Worm (Caenorhabditis elegans): Measurements from ENCODE around the gene pat-2.

Gene pat-2

DNA sequence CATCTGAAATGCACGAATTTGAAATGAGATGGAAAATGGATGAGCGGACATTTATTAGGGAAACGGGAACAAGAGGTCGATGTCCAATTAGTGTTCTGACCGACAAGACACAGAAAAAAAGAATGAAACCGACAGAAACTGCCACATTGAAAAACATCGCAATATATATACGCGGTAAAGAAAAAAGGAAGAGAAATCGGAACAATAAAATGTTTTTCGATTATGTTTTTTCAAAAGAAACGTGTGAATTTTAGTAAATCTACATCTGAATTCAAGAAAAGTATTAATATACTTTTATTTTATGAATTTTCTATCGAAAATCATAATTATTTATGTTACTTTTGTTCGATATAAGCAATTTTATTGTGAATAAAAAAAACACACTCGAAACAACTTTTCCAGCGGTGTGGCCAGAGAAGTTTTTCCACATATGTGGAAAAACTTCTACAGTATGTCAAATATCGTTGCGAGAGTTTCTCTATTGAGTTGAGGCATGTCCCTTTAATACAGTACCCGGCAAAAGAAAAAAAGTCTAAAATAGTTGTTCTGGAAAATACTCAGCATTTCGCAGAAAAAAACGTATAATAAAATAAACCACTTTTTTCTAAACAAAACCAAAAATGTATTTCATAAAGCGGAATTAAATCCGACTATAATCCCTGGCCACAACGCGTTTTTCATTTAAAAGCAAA, 12.5 kb downstream of the pat-2 start, which contains the start of gene F44E2.10:
TSS of gene F44E2.10 (minus strand) at position 51 of the 692 bp plus-strand sequence.
- no peak for TF ChIP-seq ztf-1 (GFP tag; conservative IDR thresholded peaks at IDR 0.05)
- no peak for TF ChIP-seq zag-1 (tag; optimal IDR thresholded peaks at IDR 0.05)
- TF ChIP-seq sma-9 (GFP tag; optimal IDR thresholded peaks at IDR 0.05), result no peak
- TF ChIP-seq sma-9 (tag; optimal IDR thresholded peaks at IDR 0.05), result no peak
- TF ChIP-seq elt-1 (tag; optimal IDR thresholded peaks at IDR 0.05), result no peak
- TF ChIP-seq lsy-2 (tag; optimal IDR thresholded peaks at IDR 0.05), result no peak
- TF ChIP-seq Y55F3AM.14 (GFP tag; optimal IDR thresholded peaks at IDR 0.05), result no peak
- TF ChIP-seq gmeb-1 (tag; optimal IDR thresholded peaks at IDR 0.05), result no peak
- no peak for TF ChIP-seq sma-3 (GFP tag; optimal IDR thresholded peaks at IDR 0.05)
- no peak for TF ChIP-seq blmp-1 (tag; optimal IDR thresholded peaks at IDR 0.05; ENCODE audit: insufficient read depth)

DNA sequence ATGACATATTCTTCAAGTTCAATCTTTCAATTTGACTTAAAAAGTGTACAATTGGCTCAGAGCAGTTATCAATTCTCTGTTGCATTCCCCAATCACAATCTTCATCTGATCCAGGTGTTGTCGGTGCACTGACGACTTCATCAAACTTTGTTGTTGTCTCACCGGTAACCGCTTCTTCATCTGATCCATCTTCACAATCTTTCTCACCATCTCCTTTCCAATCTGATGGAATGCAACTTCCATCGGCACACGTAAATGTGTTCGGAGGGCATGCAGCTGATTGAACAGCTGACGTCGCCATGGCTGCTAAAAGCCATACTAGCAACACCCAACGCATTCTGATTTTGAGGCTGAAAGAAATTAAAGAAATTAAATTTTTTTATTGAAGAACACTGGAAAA, 19.4 kb downstream of the pat-2 start, which contains the start of gene F44E2.4:
TSS of gene F44E2.4 (minus strand) at position 350 of the 400 bp plus-strand sequence.
- no peak for TF ChIP-seq nhr-10 (tag; optimal IDR thresholded peaks at IDR 0.05)
- TF ChIP-seq ceh-16 (tag; optimal IDR thresholded peaks at IDR 0.05), result peak; percentile 6
- no peak for TF ChIP-seq lin-39 (tag; optimal IDR thresholded peaks at IDR 0.05)
- TF ChIP-seq fos-1 (tag; optimal IDR thresholded peaks at IDR 0.05), result no peak
- TF ChIP-seq nhr-21 (tag; optimal IDR thresholded peaks at IDR 0.05), result no peak
- TF ChIP-seq elt-1 (tag; optimal IDR thresholded peaks at IDR 0.05), result peak; percentile 44
- TF ChIP-seq nhr-129 (tag; optimal IDR thresholded peaks at IDR 0.05), result no peak
- TF ChIP-seq ZK546.5 (tag; optimal IDR thresholded peaks at IDR 0.05), result no peak
- no peak for TF ChIP-seq mbf-1 (tag; optimal IDR thresholded peaks at IDR 0.05)
- TF ChIP-seq nhr-77 (tag; optimal IDR thresholded peaks at IDR 0.05), result no peak
- no peak for TF ChIP-seq dmd-4 (tag; optimal IDR thresholded peaks at IDR 0.05)

DNA sequence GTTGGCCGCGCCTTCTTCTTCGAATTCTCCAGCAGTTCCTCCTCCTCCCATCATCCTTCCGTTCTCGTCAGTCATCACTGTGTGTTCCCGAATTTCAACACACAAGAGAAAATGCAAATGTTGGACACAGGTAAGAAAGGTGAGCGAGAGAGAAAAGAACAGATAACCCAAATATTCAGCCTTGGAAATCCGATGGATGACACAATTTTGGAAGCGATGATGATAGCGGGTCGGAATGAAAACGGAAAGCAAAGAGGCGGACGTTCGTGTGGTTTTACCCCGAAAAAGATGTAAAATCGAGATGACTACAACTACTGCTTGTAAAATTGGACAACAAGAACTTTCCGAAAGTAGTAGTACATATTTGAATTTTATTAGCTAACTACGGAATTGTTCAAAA, 21.1 kb downstream of the pat-2 start:
- no peak for TF ChIP-seq mdl-1 (tag; optimal IDR thresholded peaks at IDR 0.05)
- no peak for TF ChIP-seq nhr-129 (tag; optimal IDR thresholded peaks at IDR 0.05)
- TF ChIP-seq nhr-11 (tag; optimal IDR thresholded peaks at IDR 0.05), result no peak
- no peak for TF ChIP-seq unc-62 (GFP tag; optimal IDR thresholded peaks at IDR 0.05)
- no peak for TF ChIP-seq skn-1 (tag; optimal IDR thresholded peaks at IDR 0.05)

DNA sequence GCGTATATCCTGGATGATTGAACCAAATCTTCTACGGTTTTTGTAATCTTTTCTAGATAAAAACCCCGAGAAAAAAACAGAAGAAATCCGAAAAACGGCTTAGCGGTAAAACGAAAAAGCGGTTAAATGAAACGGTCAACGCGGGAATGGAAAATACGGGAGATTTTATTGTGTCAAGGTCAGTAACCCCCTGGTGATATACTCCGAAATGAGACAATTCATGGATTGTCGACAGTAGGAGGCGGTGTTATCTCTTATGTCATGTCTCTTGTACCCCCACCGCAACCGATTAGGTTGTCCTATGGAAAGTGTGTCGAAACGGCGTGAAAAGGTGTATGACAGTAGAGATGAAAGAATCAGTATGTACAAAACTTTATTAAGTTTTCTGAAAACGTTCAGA, 25.4 kb downstream of the pat-2 start:
- TF ChIP-seq nhr-77 (tag; optimal IDR thresholded peaks at IDR 0.05), result no peak
- no peak for TF ChIP-seq sma-9 (GFP tag; optimal IDR thresholded peaks at IDR 0.05)
- TF ChIP-seq sma-9 (tag; optimal IDR thresholded peaks at IDR 0.05), result no peak
- TF ChIP-seq dmd-4 (tag; optimal IDR thresholded peaks at IDR 0.05), result no peak
- TF ChIP-seq sma-3 (GFP tag; optimal IDR thresholded peaks at IDR 0.05), result no peak
- TF ChIP-seq nhr-237 (tag; optimal IDR thresholded peaks at IDR 0.05), result no peak

DNA sequence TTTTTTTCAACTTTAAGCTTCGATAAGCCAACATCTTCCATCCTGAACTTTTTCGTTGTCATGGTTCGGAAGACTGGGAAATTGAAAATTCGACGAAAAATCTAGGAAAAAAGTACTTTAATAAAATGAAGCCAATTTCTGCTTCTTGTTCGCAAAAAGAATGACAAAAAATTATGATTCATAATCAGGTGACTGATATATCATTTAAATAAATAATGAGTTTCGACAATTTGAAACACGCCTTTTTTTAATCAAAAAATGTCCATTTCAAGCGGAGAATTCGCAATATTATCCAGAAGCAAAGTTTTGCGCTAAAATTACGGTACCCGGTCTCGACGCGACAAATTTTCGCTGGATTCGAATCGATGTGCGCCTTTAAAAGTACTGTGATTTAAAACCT, 26.4 kb downstream of the pat-2 start, which contains the start of gene F44E2.6:
TSS of gene F44E2.6 (minus strand) at position 101 of the 400 bp plus-strand sequence.
- no peak for TF ChIP-seq nhr-21 (tag; optimal IDR thresholded peaks at IDR 0.05)
- TF ChIP-seq mab-5 (tag; optimal IDR thresholded peaks at IDR 0.05), result no peak
- no peak for TF ChIP-seq nhr-6 (tag; optimal IDR thresholded peaks at IDR 0.05)
- TF ChIP-seq lin-11 (tag; optimal IDR thresholded peaks at IDR 0.05), result no peak
- TF ChIP-seq aly-2 (tag; optimal IDR thresholded peaks at IDR 0.05), result no peak
- TF ChIP-seq ztf-1 (GFP tag; conservative IDR thresholded peaks at IDR 0.05), result no peak

DNA sequence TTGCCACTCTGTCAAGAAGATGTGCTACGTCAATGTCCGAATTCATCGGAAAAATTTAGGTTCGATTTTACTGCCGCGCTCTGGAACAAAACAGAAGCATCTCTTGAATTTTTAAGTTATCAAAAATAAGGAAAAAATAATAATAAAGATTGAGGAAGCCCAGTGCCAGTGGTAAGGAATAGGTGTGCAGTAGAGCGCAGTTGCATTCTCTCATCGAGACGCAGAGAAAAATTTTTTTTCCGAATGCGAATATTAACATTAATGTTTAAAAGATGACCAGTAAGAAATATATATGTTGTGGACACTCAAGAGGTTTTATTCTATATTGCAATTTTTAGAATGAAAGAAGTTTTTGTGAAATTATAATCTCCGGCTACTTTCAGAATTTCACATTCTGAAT, 29.0 kb downstream of the pat-2 start:
- no peak for TF ChIP-seq nhr-129 (tag; optimal IDR thresholded peaks at IDR 0.05)
- peak; percentile 34 for TF ChIP-seq lin-13 (GFP tag; optimal IDR thresholded peaks at IDR 0.05)
- TF ChIP-seq unc-55 (GFP tag; optimal IDR thresholded peaks at IDR 0.05), result peak; percentile 78
- TF ChIP-seq F13H6.1 (tag; optimal IDR thresholded peaks at IDR 0.05), result peak; percentile 43
- no peak for TF ChIP-seq blmp-1 (tag; optimal IDR thresholded peaks at IDR 0.05; ENCODE audit: insufficient read depth)
- peak; percentile 30 for TF ChIP-seq crh-2 (tag; optimal IDR thresholded peaks at IDR 0.05)
- peak; percentile 74 for TF ChIP-seq C34F6.9 (tag; optimal IDR thresholded peaks at IDR 0.05)
- TF ChIP-seq egl-27 (tag; optimal IDR thresholded peaks at IDR 0.05), result no peak
- peak; percentile 16 for TF ChIP-seq sem-4 (tag; optimal IDR thresholded peaks at IDR 0.05)
- TF ChIP-seq fos-1 (tag; optimal IDR thresholded peaks at IDR 0.05), result peak; percentile 24
- peak in 1 of 2 experiments; percentile 73 for TF ChIP-seq lsy-2 (tag; optimal IDR thresholded peaks at IDR 0.05)
- TF ChIP-seq sma-3 (GFP tag; optimal IDR thresholded peaks at IDR 0.05), result peak; percentile 42
- peak; percentile 58 for TF ChIP-seq gmeb-1 (tag; optimal IDR thresholded peaks at IDR 0.05)
